Worm (Caenorhabditis elegans) whole organism, mixed stage, embryonic: Measurements from ENCODE around the gene Y105C5B.19.

Experiments
- bed-3 ChIP-seq: fragments of 200-800 bp; sonication (Bioruptor generic); optimal IDR thresholded peaks from 3 replicates; lab custom pipeline; 2018; ENCODE audit warnings: mild to moderate bottlenecking, missing genetic modification characterization, moderate library complexity, missing compliant biosample characterization
- blmp-1 ChIP-seq: fragments of 150-350 bp; optimal IDR thresholded peaks from 2 replicates; lab custom pipeline; 2014; ENCODE audit warnings: missing biosample characterization, missing genetic modification characterization
- ceh-39 ChIP-seq: fragments of 150-350 bp; optimal IDR thresholded peaks from 2 replicates; lab custom pipeline; 2014; ENCODE audit warnings: missing biosample characterization, missing genetic modification characterization
- ceh-43 ChIP-seq: fragments of 200-800 bp; sonication (Bioruptor generic); optimal IDR thresholded peaks from 2 replicates; lab custom pipeline; 2018; ENCODE audit warnings: mild to moderate bottlenecking, missing genetic modification characterization, moderate library complexity, missing compliant biosample characterization
- ces-1 ChIP-seq: fragments of 150-350 bp; optimal IDR thresholded peaks from 2 replicates; lab custom pipeline; 2014; ENCODE audit warnings: missing biosample characterization, missing genetic modification reagents, missing genetic modification characterization
- drap-1 ChIP-seq: fragments of 200-800 bp; sonication (Bioruptor generic); optimal IDR thresholded peaks from 3 replicates; lab custom pipeline; 2018; ENCODE audit warnings: mild to moderate bottlenecking, missing genetic modification characterization, missing compliant biosample characterization
- elt-1 ChIP-seq: sonication (generic microtip); optimal IDR thresholded peaks from 2 replicates; lab custom pipeline; 2017; ENCODE audit warnings: missing genetic modification characterization, mild to moderate bottlenecking, missing compliant biosample characterization, antibody characterized with exemption, moderate library complexity, borderline replicate concordance; ENCODE audit not compliant: insufficient read depth
- elt-3 ChIP-seq: fragments of 150-350 bp; optimal IDR thresholded peaks from 2 replicates; lab custom pipeline; 2014; ENCODE audit warnings: missing biosample characterization, missing genetic modification characterization
- ham-2 ChIP-seq: fragments of 200-800 bp; sonication (Bioruptor generic); optimal IDR thresholded peaks from 2 replicates; lab custom pipeline; 2018; ENCODE audit warnings: mild to moderate bottlenecking, missing genetic modification characterization, missing compliant biosample characterization
- hlh-1 ChIP-seq: fragments of 150-350 bp; optimal IDR thresholded peaks from 2 replicates; lab custom pipeline; 2014; ENCODE audit warnings: missing biosample characterization, missing genetic modification reagents, missing genetic modification characterization
- lin-13 ChIP-seq: fragments of 150-350 bp; optimal IDR thresholded peaks from 2 replicates; lab custom pipeline; 2014; ENCODE audit warnings: missing biosample characterization, missing genetic modification characterization
- lin-32 ChIP-seq: fragments of 200-800 bp; sonication (Bioruptor generic); optimal IDR thresholded peaks from 2 replicates; lab custom pipeline; 2018; ENCODE audit warnings: mild to moderate bottlenecking, missing genetic modification characterization, missing compliant biosample characterization
- lsy-2 ChIP-seq: fragments of 150-350 bp; optimal IDR thresholded peaks from 2 replicates; lab custom pipeline; 2014; ENCODE audit warnings: missing biosample characterization, missing genetic modification characterization
- mep-1 ChIP-seq: fragments of 150-350 bp; optimal IDR thresholded peaks from 2 replicates; lab custom pipeline; 2017; ENCODE audit warnings: missing biosample characterization, missing genetic modification reagents, missing genetic modification characterization, inconsistent platforms
- mls-2 ChIP-seq: sonication (generic microtip); optimal IDR thresholded peaks from 2 replicates; lab custom pipeline; 2016; ENCODE audit warnings: mild to moderate bottlenecking, missing genetic modification characterization, moderate library complexity, missing compliant biosample characterization
- nhr-12 ChIP-seq: fragments of 150-350 bp; optimal IDR thresholded peaks from 2 replicates; lab custom pipeline; 2014; ENCODE audit warnings: missing biosample characterization, missing genetic modification characterization
- nhr-2 ChIP-seq: fragments of 150-350 bp; optimal IDR thresholded peaks from 2 replicates; lab custom pipeline; 2014; ENCODE audit warnings: missing biosample characterization, missing genetic modification characterization
- nhr-237 ChIP-seq: fragments of 150-350 bp; optimal IDR thresholded peaks from 2 replicates; lab custom pipeline; 2014; ENCODE audit warnings: missing biosample characterization, missing genetic modification characterization
- nhr-28 ChIP-seq: fragments of 150-350 bp; optimal IDR thresholded peaks from 2 replicates; lab custom pipeline; 2014; ENCODE audit warnings: missing biosample characterization, missing genetic modification characterization
- nhr-76 ChIP-seq: sonication (generic microtip); optimal IDR thresholded peaks from 2 replicates; lab custom pipeline; 2017; ENCODE audit warnings: missing biosample characterization, missing genetic modification characterization
- pha-4 ChIP-seq: fragments of 150-350 bp; optimal IDR thresholded peaks from 2 replicates; lab custom pipeline; 2018; ENCODE audit warnings: missing biosample characterization, missing genetic modification reagents, missing genetic modification characterization
- sem-2 ChIP-seq: fragments of 200-800 bp; sonication (Bioruptor generic); optimal IDR thresholded peaks from 2 replicates; lab custom pipeline; 2018; ENCODE audit warnings: mild to moderate bottlenecking, missing genetic modification characterization, missing compliant biosample characterization
- snpc-4 ChIP-seq: fragments of 150-350 bp; optimal IDR thresholded peaks from 2 replicates; lab custom pipeline; 2014; ENCODE audit warnings: missing biosample characterization, missing genetic modification characterization
- sptf-1 ChIP-seq: sonication (generic microtip); optimal IDR thresholded peaks from 2 replicates; lab custom pipeline; 2017; ENCODE audit warnings: mild to moderate bottlenecking, missing genetic modification characterization, moderate library complexity, missing compliant biosample characterization
- tbx-8 ChIP-seq: fragments of 200-800 bp; sonication (Bioruptor generic); optimal IDR thresholded peaks from 2 replicates; lab custom pipeline; 2018; ENCODE audit warnings: mild to moderate bottlenecking, missing genetic modification characterization, moderate library complexity, missing compliant biosample characterization
- unc-120 ChIP-seq: sonication (generic microtip); optimal IDR thresholded peaks from 2 replicates; lab custom pipeline; 2017; ENCODE audit warnings: missing genetic modification characterization, missing compliant biosample characterization; ENCODE audit not compliant: poor library complexity, severe bottlenecking
- unc-39 ChIP-seq: fragments of 150-350 bp; optimal IDR thresholded peaks from 2 replicates; lab custom pipeline; 2014; ENCODE audit warnings: missing biosample characterization, missing genetic modification characterization
- unc-62 ChIP-seq: fragments of 150-350 bp; optimal IDR thresholded peaks from 2 replicates; lab custom pipeline; 2014; ENCODE audit warnings: missing biosample characterization, missing genetic modification reagents, missing genetic modification characterization
- zip-8 ChIP-seq: fragments of 150-350 bp; optimal IDR thresholded peaks from 2 replicates; lab custom pipeline; 2014; ENCODE audit warnings: missing biosample characterization, missing genetic modification characterization
- ztf-11 ChIP-seq: fragments of 150-350 bp; optimal IDR thresholded peaks from 2 replicates; lab custom pipeline; 2014; ENCODE audit warnings: missing biosample characterization, missing genetic modification characterization

Y105C5B.19 gene

DNA sequence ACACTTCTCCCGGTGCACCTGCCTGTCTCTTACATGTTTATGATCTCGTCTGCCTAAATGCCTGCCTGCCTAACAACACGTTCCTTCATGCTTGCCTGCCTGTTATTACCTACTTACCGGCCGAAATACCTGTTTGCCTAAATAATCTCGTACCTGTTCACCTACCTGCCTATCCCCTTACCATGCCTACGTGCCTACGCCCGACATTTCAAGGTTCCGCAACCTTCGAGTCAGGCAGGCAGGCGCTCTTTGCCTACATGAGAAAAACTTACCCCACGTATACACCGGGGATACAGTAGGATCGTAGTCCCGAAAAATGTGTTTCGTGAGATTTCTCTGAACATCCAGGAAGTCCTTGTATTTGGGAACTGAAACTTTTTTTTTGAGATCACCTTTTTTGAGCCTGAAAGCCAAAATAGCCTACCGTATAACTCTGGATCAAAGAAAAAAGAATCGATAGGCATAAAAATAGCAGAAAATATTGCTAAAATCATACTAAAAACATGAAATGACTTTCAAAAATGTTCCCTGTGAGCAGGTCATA lies 21.5 kb downstream of the Y105C5B.19 start, which contains the start of gene lgc-19:
TSS of gene lgc-19 (minus strand) at position 494 of the 544 bp plus-strand sequence.
- no peak for TF ChIP-seq tbx-8 (GFP tag; lab: Kevin White, UChicago)
- no peak for TF ChIP-seq snpc-4 (tag; lab: Kevin White, UChicago)
- TF ChIP-seq lin-32 (GFP tag; lab: Kevin White, UChicago): no peak
- no peak for TF ChIP-seq ztf-11 (tag; lab: Kevin White, UChicago)
- no peak for TF ChIP-seq ham-2 (GFP tag; lab: Kevin White, UChicago)
- no peak for TF ChIP-seq unc-39 (tag; lab: Kevin White, UChicago)
- no peak for TF ChIP-seq blmp-1 (tag; lab: Kevin White, UChicago)
- no peak for TF ChIP-seq mep-1 (tag; lab: Kevin White, UChicago)
- no peak for TF ChIP-seq ces-1
- TF ChIP-seq lsy-2 (tag; lab: Kevin White, UChicago): no peak
- TF ChIP-seq nhr-237 (tag; lab: Kevin White, UChicago): no peak
- no peak for TF ChIP-seq nhr-76 (tag; lab: Kevin White, UChicago)
- no peak for TF ChIP-seq pha-4 (tag; lab: Kevin White, UChicago)
- TF ChIP-seq elt-1: no peak

DNA sequence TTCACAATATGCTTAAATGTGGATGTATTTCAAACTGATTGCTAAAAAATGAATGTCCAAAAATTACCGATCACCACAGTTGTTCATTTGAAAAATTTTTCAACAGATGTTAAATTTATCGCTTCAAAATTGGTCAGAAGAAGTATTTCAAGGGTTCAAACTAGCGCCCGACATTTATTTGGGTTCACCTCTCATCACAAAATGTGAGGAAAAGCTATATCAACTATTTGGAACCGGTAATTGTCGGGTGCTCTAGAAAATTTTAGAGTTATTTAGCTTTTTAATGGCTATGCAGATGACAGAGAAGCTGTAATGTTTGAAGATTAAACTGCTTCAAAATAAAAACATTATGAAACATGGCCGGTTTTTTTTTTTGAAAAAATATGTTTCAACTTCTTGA lies 22.7 kb downstream of the Y105C5B.19 start:
- TF ChIP-seq drap-1 (GFP tag; lab: Kevin White, UChicago) (no peak), snpc-4 (tag; lab: Kevin White, UChicago) (no peak), nhr-76 (tag; lab: Kevin White, UChicago) (no peak), mls-2 (tag; lab: Kevin White, UChicago) (no peak), nhr-12 (tag; lab: Kevin White, UChicago) (no peak), nhr-237 (tag; lab: Kevin White, UChicago) (no peak), ham-2 (GFP tag; lab: Kevin White, UChicago) (no peak), nhr-28 (tag; lab: Kevin White, UChicago) (no peak), ceh-43 (GFP tag; lab: Kevin White, UChicago) (no peak), ceh-39 (no peak), elt-3 (tag; lab: Kevin White, UChicago) (no peak), sptf-1 (tag; lab: Kevin White, UChicago) (no peak), zip-8 (no peak), lin-32 (GFP tag; lab: Kevin White, UChicago) (no peak), unc-62 (GFP tag; lab: Kevin White, UChicago) (no peak), nhr-2 (no peak), pha-4 (tag; lab: Kevin White, UChicago) (no peak), bed-3 (no peak), mep-1 (tag; lab: Kevin White, UChicago) (no peak), sem-2 (no peak)

DNA sequence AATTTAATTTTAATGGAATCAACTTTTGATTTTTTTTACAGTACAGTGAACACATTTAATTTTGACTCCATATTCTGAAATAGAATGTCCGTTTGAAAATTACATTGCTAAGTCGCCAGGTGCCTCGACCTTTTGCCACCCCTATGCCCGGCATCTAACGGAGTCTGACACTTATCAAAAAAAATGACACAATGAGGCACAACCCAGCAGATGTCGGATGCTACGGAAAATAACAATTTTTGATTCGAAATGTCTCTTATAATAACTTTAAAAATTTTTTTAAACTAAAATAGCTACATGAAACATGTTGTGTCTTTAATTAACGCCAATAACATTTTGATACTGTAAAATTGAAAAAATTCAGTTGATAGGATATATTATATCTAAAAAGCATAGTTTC lies 28.4 kb downstream of the Y105C5B.19 start:
- no peak for TF ChIP-seq mep-1 (tag; lab: Kevin White, UChicago)
- no peak for TF ChIP-seq pha-4 (tag; lab: Kevin White, UChicago)
- TF ChIP-seq lin-13 (tag; lab: Kevin White, UChicago): no peak
- TF ChIP-seq drap-1 (GFP tag; lab: Kevin White, UChicago): no peak
- TF ChIP-seq nhr-237 (tag; lab: Kevin White, UChicago): no peak
- TF ChIP-seq ham-2 (GFP tag; lab: Kevin White, UChicago): no peak

DNA sequence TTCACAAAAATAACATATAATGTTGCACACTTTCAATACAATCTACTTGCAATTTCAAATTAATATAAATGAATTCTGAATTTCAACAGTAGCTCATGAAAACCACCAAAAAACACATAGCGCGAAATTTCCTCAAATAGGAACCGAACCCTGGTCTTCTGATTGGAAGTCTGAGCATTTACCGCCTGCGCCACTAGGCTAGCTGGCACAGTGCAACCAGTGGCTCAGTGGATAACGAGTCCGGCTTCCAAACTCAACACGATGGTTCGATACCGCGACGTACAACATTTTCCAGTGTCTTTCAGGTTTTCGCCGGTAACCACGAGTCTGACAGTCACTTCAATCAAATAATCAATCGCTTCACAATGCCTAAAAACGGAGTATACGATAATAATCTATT lies 30.1 kb downstream of the Y105C5B.19 start:
- no peak for TF ChIP-seq nhr-28 (tag; lab: Kevin White, UChicago)
- no peak for TF ChIP-seq elt-1
- no peak for TF ChIP-seq blmp-1 (tag; lab: Kevin White, UChicago)
- no peak for TF ChIP-seq unc-120 (tag; lab: Kevin White, UChicago)
- no peak for TF ChIP-seq sem-2
- no peak for TF ChIP-seq ztf-11 (tag; lab: Kevin White, UChicago)
- no peak for TF ChIP-seq nhr-2
- TF ChIP-seq hlh-1 (tag; lab: Kevin White, UChicago): no peak
- no peak for TF ChIP-seq mep-1 (tag; lab: Kevin White, UChicago)
- no peak for TF ChIP-seq unc-39 (tag; lab: Kevin White, UChicago)
- TF ChIP-seq unc-62 (GFP tag; lab: Kevin White, UChicago): no peak
- TF ChIP-seq lin-32 (GFP tag; lab: Kevin White, UChicago): no peak
- no peak for TF ChIP-seq nhr-76 (tag; lab: Kevin White, UChicago)
- TF ChIP-seq nhr-12 (tag; lab: Kevin White, UChicago): no peak
- TF ChIP-seq ceh-39: no peak
- no peak for TF ChIP-seq zip-8
- no peak for TF ChIP-seq drap-1 (GFP tag; lab: Kevin White, UChicago)
- no peak for TF ChIP-seq ces-1
